Fruit fly (Drosophila melanogaster) whole organism, embryonic: ENCODE results near the gene CG13989.

Experiments
- Antp ChIP-seq: fragments of 200-800 bp; sonication (Bioruptor generic); optimal IDR thresholded peaks from 3 replicates; lab custom pipeline; 2016; ENCODE audit warnings: missing biosample characterization, missing genetic modification characterization
- Atf6 ChIP-seq: fragments of 200-800 bp; sonication (Bioruptor generic); IDR thresholded peaks from 2 replicates; pipeline ENCODE4 v1.3.6; 2022; ENCODE audit warnings: missing biosample characterization, missing genetic modification characterization
- Bdp1 ChIP-seq: fragments of 200-800 bp; sonication (Bioruptor generic); optimal IDR thresholded peaks from 3 replicates; lab custom pipeline; 2016; ENCODE audit warnings: missing biosample characterization, missing genetic modification characterization
- C15 ChIP-seq: fragments of 200-800 bp; sonication (Bioruptor generic); IDR thresholded peaks from 3 replicates; pipeline ENCODE4 v1.3.6; 2022; ENCODE audit warnings: missing biosample characterization, missing genetic modification characterization
- CG10654 ChIP-seq: fragments of 200-800 bp; sonication (Bioruptor generic); optimal IDR thresholded peaks from 2 replicates; lab custom pipeline; 2016; ENCODE audit warnings: missing biosample characterization, missing genetic modification characterization
- CG11456 ChIP-seq: fragments of 200-800 bp; sonication (Bioruptor generic); IDR thresholded peaks from 3 replicates; pipeline ENCODE4 v1.3.6; 2022; ENCODE audit warnings: missing biosample characterization, missing genetic modification characterization
- CG11560 ChIP-seq: fragments of 200-800 bp; sonication (Bioruptor generic); IDR thresholded peaks from 3 replicates; pipeline ENCODE4 v1.3.6; 2022; ENCODE audit warnings: missing biosample characterization, missing genetic modification characterization
- CG11723 ChIP-seq: fragments of 200-800 bp; sonication (Bioruptor generic); optimal IDR thresholded peaks from 2 replicates; lab custom pipeline; 2017; ENCODE audit warnings: missing biosample characterization, mild to moderate bottlenecking, missing genetic modification characterization
- CG2199 ChIP-seq: fragments of 200-800 bp; sonication (Bioruptor generic); IDR thresholded peaks from 3 replicates; pipeline ENCODE4 v1.3.6; 2022; ENCODE audit warnings: missing biosample characterization, missing genetic modification characterization
- CG2202 ChIP-seq: fragments of 200-800 bp; sonication (Bioruptor generic); optimal IDR thresholded peaks from 2 replicates; lab custom pipeline; 2018; ENCODE audit warnings: missing biosample characterization, mild to moderate bottlenecking, missing genetic modification characterization
- CG33213 ChIP-seq: fragments of 200-800 bp; sonication (Bioruptor generic); optimal IDR thresholded peaks from 3 replicates; lab custom pipeline; 2016; ENCODE audit warnings: missing biosample characterization, missing genetic modification characterization
- CG3726 ChIP-seq: fragments of 200-800 bp; sonication (Bioruptor generic); IDR thresholded peaks from 3 replicates; pipeline ENCODE4, ENCODE4 v1.3.6; 2022; ENCODE audit warnings: missing biosample characterization, missing genetic modification characterization
- CG7963 ChIP-seq: fragments of 200-800 bp; sonication (Bioruptor generic); IDR thresholded peaks from 3 replicates; pipeline ENCODE4 v1.3.6; 2022; ENCODE audit warnings: missing biosample characterization, missing genetic modification characterization; ENCODE audit not compliant: partially characterized antibody
- CG8388 ChIP-seq: fragments of 200-800 bp; sonication (Bioruptor generic); optimal IDR thresholded peaks from 2 replicates; lab custom pipeline; 2019; ENCODE audit warnings: missing biosample characterization, mild to moderate bottlenecking, missing genetic modification characterization, moderate library complexity
- Chrac-16 ChIP-seq: fragments of 200-800 bp; sonication (Bioruptor generic); optimal IDR thresholded peaks from 3 replicates; lab custom pipeline; 2016; ENCODE audit warnings: missing biosample characterization, missing genetic modification characterization
- CrebB ChIP-seq: fragments of 200-800 bp; sonication (Bioruptor generic); optimal IDR thresholded peaks from 3 replicates; lab custom pipeline; 2018; ENCODE audit warnings: missing biosample characterization, mild to moderate bottlenecking, missing genetic modification characterization
- D19B ChIP-seq: fragments of 200-800 bp; sonication (Bioruptor generic); optimal IDR thresholded peaks from 2 replicates; lab custom pipeline; 2017; ENCODE audit warnings: missing biosample characterization, mild to moderate bottlenecking, missing genetic modification characterization
- Deaf1 ChIP-seq: fragments of 200-800 bp; optimal IDR thresholded peaks from 3 replicates; lab custom pipeline; 2019; ENCODE audit warnings: missing biosample characterization, mild to moderate bottlenecking, missing genetic modification characterization, moderate library complexity
- Dip3 ChIP-seq: fragments of 200-800 bp; sonication (Bioruptor generic); optimal IDR thresholded peaks from 3 replicates; lab custom pipeline; 2016; ENCODE audit warnings: missing biosample characterization, missing genetic modification characterization
- Doc3 ChIP-seq: fragments of 200-800 bp; sonication (Bioruptor generic); IDR thresholded peaks from 3 replicates; pipeline ENCODE4 v1.3.6; 2022; ENCODE audit warnings: missing biosample characterization, missing genetic modification characterization; ENCODE audit not compliant: partially characterized antibody
- Hr3 ChIP-seq: fragments of 200-800 bp; sonication (Bioruptor generic); optimal IDR thresholded peaks from 3 replicates; lab custom pipeline; 2016; ENCODE audit warnings: missing biosample characterization, missing genetic modification characterization
- MTF-1 ChIP-seq: fragments of 200-800 bp; sonication (Bioruptor generic); optimal IDR thresholded peaks from 2 replicates; lab custom pipeline; 2018; ENCODE audit warnings: missing biosample characterization, mild to moderate bottlenecking, missing genetic modification characterization, borderline replicate concordance
- NfI ChIP-seq: fragments of 200-800 bp; sonication (Bioruptor generic); optimal IDR thresholded peaks from 3 replicates; lab custom pipeline; 2018; ENCODE audit warnings: missing biosample characterization, mild to moderate bottlenecking, missing genetic modification characterization, moderate library complexity
- Oaz ChIP-seq: fragments of 200-800 bp; sonication (Bioruptor generic); IDR thresholded peaks from 2 replicates; pipeline ENCODE4 v1.3.6; 2022; ENCODE audit warnings: missing biosample characterization, missing genetic modification characterization
- Oli ChIP-seq: fragments of 200-800 bp; sonication (Bioruptor generic); optimal IDR thresholded peaks from 2 replicates; lab custom pipeline; 2018; ENCODE audit warnings: missing biosample characterization, mild to moderate bottlenecking, missing genetic modification characterization, moderate library complexity
- Sox100B ChIP-seq: fragments of 200-800 bp; sonication (Bioruptor generic); optimal IDR thresholded peaks from 3 replicates; lab custom pipeline; 2018; ENCODE audit warnings: missing biosample characterization, mild to moderate bottlenecking, missing genetic modification characterization
- Sox102F ChIP-seq: fragments of 200-800 bp; sonication (Bioruptor generic); optimal IDR thresholded peaks from 2 replicates; lab custom pipeline; 2018; ENCODE audit warnings: missing biosample characterization, mild to moderate bottlenecking, missing genetic modification characterization, moderate library complexity
- Sry-β ChIP-seq: fragments of 200-800 bp; sonication (Bioruptor generic); optimal IDR thresholded peaks from 2 replicates; lab custom pipeline; 2018; ENCODE audit warnings: missing biosample characterization, mild to moderate bottlenecking, missing genetic modification characterization, moderate library complexity
- Xrp1 ChIP-seq: fragments of 200-800 bp; sonication (Bioruptor generic); IDR thresholded peaks from 2 replicates; pipeline ENCODE4 v1.3.6; 2022; ENCODE audit warnings: missing biosample characterization, missing genetic modification characterization
- YL-1 ChIP-seq: fragments of 200-800 bp; sonication (Bioruptor generic); optimal IDR thresholded peaks from 3 replicates; lab custom pipeline; 2017; ENCODE audit warnings: missing biosample characterization, mild to moderate bottlenecking, missing genetic modification characterization
- ab ChIP-seq: fragments of 200-800 bp; sonication (Bioruptor generic); optimal IDR thresholded peaks from 2 replicates; lab custom pipeline; 2016; ENCODE audit warnings: missing biosample characterization, missing genetic modification characterization
- ara ChIP-seq: fragments of 200-800 bp; sonication (Bioruptor generic); IDR thresholded peaks from 2 replicates; pipeline ENCODE4 v1.3.6; 2022; ENCODE audit warnings: missing biosample characterization, missing genetic modification characterization
- ash1 ChIP-seq: fragments of 200-800 bp; sonication (Bioruptor generic); optimal IDR thresholded peaks from 2 replicates; lab custom pipeline; 2018; ENCODE audit warnings: missing biosample characterization, mild to moderate bottlenecking, missing genetic modification characterization
- bowl ChIP-seq: fragments of 200-800 bp; sonication (Bioruptor generic); IDR thresholded peaks from 2 replicates; pipeline ENCODE4 v1.3.6; 2022; ENCODE audit warnings: missing biosample characterization, missing genetic modification characterization
- crc ChIP-seq: fragments of 200-800 bp; sonication (Bioruptor generic); optimal IDR thresholded peaks from 2 replicates; lab custom pipeline; 2016; ENCODE audit warnings: missing biosample characterization, missing genetic modification characterization
- danr ChIP-seq: fragments of 200-800 bp; sonication (Bioruptor generic); IDR thresholded peaks from 2 replicates; pipeline ENCODE4 v1.3.6; 2022; ENCODE audit warnings: missing biosample characterization, missing genetic modification characterization
- dimm ChIP-seq: fragments of 200-800 bp; sonication (Bioruptor generic); IDR thresholded peaks from 2 replicates; pipeline ENCODE4 v1.3.6; 2022; ENCODE audit warnings: missing biosample characterization, missing genetic modification characterization
- dm ChIP-seq: fragments of 200-800 bp; sonication (Bioruptor generic); optimal IDR thresholded peaks from 3 replicates; lab custom pipeline; 2016; ENCODE audit warnings: missing biosample characterization, missing genetic modification characterization
- esg ChIP-seq: fragments of 200-800 bp; sonication (Bioruptor generic); conservative IDR thresholded peaks from 2 replicates; pipeline ENCODE4 v1.3.6; 2022; ENCODE audit warnings: missing biosample characterization, missing genetic modification characterization
- fd64A ChIP-seq: fragments of 200-800 bp; sonication (Bioruptor generic); optimal IDR thresholded peaks from 3 replicates; lab custom pipeline; 2018; ENCODE audit warnings: missing biosample characterization, mild to moderate bottlenecking, missing genetic modification characterization
- gsb-n ChIP-seq: fragments of 200-800 bp; sonication (Bioruptor generic); optimal IDR thresholded peaks from 3 replicates; lab custom pipeline; 2018; ENCODE audit warnings: missing biosample characterization, mild to moderate bottlenecking, missing genetic modification characterization
- hbn ChIP-seq: fragments of 200-800 bp; sonication (Bioruptor generic); IDR thresholded peaks from 2 replicates; pipeline ENCODE4 v1.3.6; 2022; ENCODE audit warnings: missing biosample characterization, missing genetic modification characterization; ENCODE audit not compliant: partially characterized antibody
- hkb ChIP-seq, 2 experiments: fragments of 200-800 bp in 1 of 2; fragments of >200 bp in 1 of 2; sonication (Bioruptor generic) in 1 of 2; IDR thresholded peaks in 1 of 2; optimal IDR thresholded peaks in 1 of 2; 2 replicates each; pipeline versions ENCODE4 v1.3.6 to Lab custom; 2017 to 2022; ENCODE audit warnings: missing biosample characterization in 1 of 2, missing genetic modification characterization in 1 of 2
- odd ChIP-seq: fragments of 200-800 bp; sonication (Bioruptor generic); optimal IDR thresholded peaks from 2 replicates; lab custom pipeline; 2017; ENCODE audit warnings: missing biosample characterization, mild to moderate bottlenecking, missing genetic modification characterization
- peb ChIP-seq: fragments of 200-800 bp; sonication (Bioruptor generic); IDR thresholded peaks from 2 replicates; pipeline ENCODE4 v1.3.6; 2022; ENCODE audit warnings: missing biosample characterization, missing genetic modification characterization
- pita ChIP-seq: fragments of 200-800 bp; sonication (Bioruptor generic); optimal IDR thresholded peaks from 2 replicates; lab custom pipeline; 2017; ENCODE audit warnings: missing biosample characterization, mild to moderate bottlenecking, missing genetic modification characterization
- ssp ChIP-seq: fragments of 200-800 bp; sonication (Bioruptor generic); IDR thresholded peaks from 2 replicates; pipeline ENCODE4 v1.3.6; 2022; ENCODE audit warnings: missing biosample characterization, missing genetic modification characterization
- trem ChIP-seq: fragments of 200-800 bp; optimal IDR thresholded peaks from 3 replicates; lab custom pipeline; 2019; ENCODE audit warnings: missing biosample characterization, mild to moderate bottlenecking, missing genetic modification characterization, moderate library complexity
- ttk ChIP-seq: fragments of 200-800 bp; sonication (Bioruptor generic); IDR thresholded peaks from 2 replicates; pipeline ENCODE4 v2.1.2; 2022; ENCODE audit warnings: missing biosample characterization, missing genetic modification characterization
- vfl ChIP-seq: fragments of 200-800 bp; sonication (Bioruptor generic); optimal IDR thresholded peaks from 2 replicates; lab custom pipeline; 2016; ENCODE audit warnings: missing biosample characterization, missing genetic modification characterization
- zfh1 ChIP-seq: fragments of 200-800 bp; sonication (Bioruptor generic); IDR thresholded peaks from 3 replicates; pipeline ENCODE4 v1.3.6; 2022; ENCODE audit warnings: missing biosample characterization, missing genetic modification characterization

Gene CG13989

DNA sequence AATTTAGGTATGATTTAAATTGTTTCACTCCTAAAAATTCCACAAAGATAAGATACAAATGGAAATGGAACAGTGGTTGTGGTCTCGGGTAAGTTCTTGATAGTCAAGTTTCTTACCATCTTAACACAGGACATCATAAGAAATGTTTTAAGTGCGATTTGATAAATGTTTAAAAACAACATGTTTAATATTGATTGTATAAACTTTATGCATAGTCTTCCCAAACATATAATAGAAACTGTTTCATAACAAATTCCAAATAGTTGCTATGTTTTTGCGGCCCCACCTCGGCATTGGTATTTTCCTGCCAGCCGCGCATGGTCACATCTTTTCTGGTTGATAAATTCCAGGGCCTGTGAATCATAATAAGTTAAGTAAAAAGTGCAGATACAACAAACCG is 35.4 kb upstream of the CG13989 start, which contains the start of gene Arpc4 (continued):
- TF ChIP-seq YL-1 (GFP tag; lab: Kevin White, UChicago) (peak; percentile 44), CG33213 (GFP tag; lab: Kevin White, UChicago) (peak; percentile 19), dimm (GFP tag; lab: Robert Waterston, UW) (0 out of 2 replicates have a peak, but pooled peaks have one; percentile 19), odd (no peak), Sox102F (no peak), CG11560 (tag; lab: Robert Waterston, UW) (no peak), peb (GFP tag; lab: Robert Waterston, UW) (no peak), CG8388 (GFP tag; lab: Kevin White, UChicago) (peak; percentile 33), Sry-β (GFP tag; lab: Kevin White, UChicago) (no peak), CrebB (peak; percentile 21), Xrp1 (GFP tag; lab: Robert Waterston, UW) (peak; percentile 67), ssp (peak; percentile 57), gsb-n (peak; percentile 7), Hr3 (GFP tag; lab: Kevin White, UChicago) (peak; percentile 30), trem (tag; lab: Kevin White, UChicago) (peak; percentile 89), CG7963 (GFP tag; lab: Robert Waterston, UW) (no peak), zfh1 (GFP tag; lab: Robert Waterston, UW) (peak; percentile 80), Doc3 (no peak), ash1 (GFP tag; lab: Kevin White, UChicago) (no peak), Chrac-16 (GFP tag; lab: Kevin White, UChicago) (peak; percentile 23), Deaf1 (no peak), MTF-1 (GFP tag; lab: Kevin White, UChicago) (no peak), ttk (GFP tag; lab: Robert Waterston, UW) (peak; percentile 60), crc (GFP tag; lab: Kevin White, UChicago) (peak; percentile 25), Oaz (GFP tag; lab: Robert Waterston, UW) (peak; percentile 72), bowl (GFP tag; lab: Robert Waterston, UW) (no peak), Dip3 (GFP tag; lab: Kevin White, UChicago) (peak; percentile 11), hbn (no peak), ara (GFP tag; lab: Robert Waterston, UW) (no peak; the same call in 1 of the 2 replicates), CG2202 (peak; percentile 14), CG11723 (GFP tag; lab: Kevin White, UChicago) (no peak), ab (GFP tag; lab: Kevin White, UChicago) (no peak), C15 (GFP tag; lab: Robert Waterston, UW) (peak; percentile 54; the same call in 1 of the 3 replicates), Atf6 (GFP tag; lab: Robert Waterston, UW) (peak; percentile 49; the same call in 1 of the 2 replicates), Antp (peak; percentile 34), hkb (optimal IDR thresholded peaks at IDR 0.05; lab: Kevin White, UChicago) (no peak), hkb (GFP tag; IDR thresholded peaks at IDR 0.05; lab: Robert Waterston, UW) (no peak), D19B (GFP tag; lab: Kevin White, UChicago) (no peak), danr (GFP tag; lab: Robert Waterston, UW) (no peak), vfl (GFP tag; lab: Kevin White, UChicago) (peak; percentile 5), pita (peak; percentile 59), fd64A (no peak), dm (GFP tag; lab: Kevin White, UChicago) (peak; percentile 33), Oli (peak; percentile 31), Bdp1 (GFP tag; lab: Kevin White, UChicago) (no peak), CG2199 (GFP tag; lab: Robert Waterston, UW) (0 out of 3 replicates have a peak, but pooled peaks have one; percentile 37), CG3726 (GFP tag; lab: Robert Waterston, UW) (no peak), Sox100B (GFP tag; lab: Kevin White, UChicago) (no peak), CG10654 (GFP tag; lab: Kevin White, UChicago) (peak; percentile 45), esg (GFP tag; lab: Robert Waterston, UW) (peak; percentile 36; the same call in 1 of the 2 replicates), NfI (GFP tag; lab: Kevin White, UChicago) (no peak), CG11456 (GFP tag; lab: Robert Waterston, UW) (peak; percentile 83)
